Fruit fly (Drosophila melanogaster) whole organism, pupa: ENCODE data around the gene CG15399.

Experiments used
- CG9948 ChIP-seq: fragments of 200-800 bp; sonication (Bioruptor generic); optimal IDR thresholded peaks from 2 replicates; lab custom pipeline; 2018; ENCODE audit warnings: missing biosample characterization, mild to moderate bottlenecking, missing genetic modification characterization, moderate library complexity
- Pif1B ChIP-seq: fragments of 200-800 bp; sonication (Bioruptor generic); optimal IDR thresholded peaks from 3 replicates; lab custom pipeline; 2016; ENCODE audit warnings: missing biosample characterization, missing genetic modification characterization

dm6 chr2L:2799909-2800478 is 28.4 kb upstream of the CG15399 start, which contains the start of gene Syt1:
- TF ChIP-seq CG9948 (tag; lab: Kevin White, UChicago), result no peak
- no peak for TF ChIP-seq Pif1B (GFP tag; lab: Kevin White, UChicago)
